Worm (Caenorhabditis elegans): ENCODE data around the gene ser-1.

ser-1 gene

ce11 chrX:16613266-16613665, 33.7 kb downstream of the ser-1 start, which contains the start of gene ain-1:
Gene ain-1 (plus strand): TSS chrX:16613451.
- TF ChIP-seq F16B12.6 (tag; optimal IDR thresholded peaks at IDR 0.05) = no peak
- TF ChIP-seq xbp-1 (tag; optimal IDR thresholded peaks at IDR 0.05) = no peak
- TF ChIP-seq nhr-85 (tag) = peak; percentile 69

DNA sequence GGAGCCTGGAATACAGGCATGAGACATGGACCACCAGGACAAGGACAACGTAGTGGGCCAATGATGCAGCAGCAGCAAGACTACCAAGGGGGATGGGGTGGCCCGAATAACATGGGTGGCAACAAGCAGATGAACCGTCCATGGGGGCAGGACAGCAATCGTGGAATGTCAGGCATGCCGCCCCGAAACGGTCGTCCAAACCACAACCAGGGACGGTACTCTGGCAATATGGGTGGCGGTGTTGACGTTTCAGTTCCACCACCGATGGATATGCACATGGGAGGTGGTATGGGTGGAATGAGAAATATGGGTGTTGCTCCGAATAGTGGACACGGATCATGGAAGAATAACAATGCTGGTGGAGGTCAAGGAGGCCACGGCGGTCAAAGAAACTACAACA, 34.5 kb downstream of the ser-1 start:
- no peak for TF ChIP-seq lsy-2 (tag; optimal IDR thresholded peaks at IDR 0.05)
- TF ChIP-seq tbx-2 (tag; optimal IDR thresholded peaks at IDR 0.05) = no peak
- no peak for TF ChIP-seq xbp-1 (tag; optimal IDR thresholded peaks at IDR 0.05)
- no peak for TF ChIP-seq nhr-85 (tag)
- TF ChIP-seq fkh-8 (tag; optimal IDR thresholded peaks at IDR 0.05) = no peak
- no peak for TF ChIP-seq hlh-4 (tag; optimal IDR thresholded peaks at IDR 0.05)
- TF ChIP-seq ces-1 (GFP tag; optimal IDR thresholded peaks at IDR 0.05) = no peak
- TF ChIP-seq pax-3 (tag; optimal IDR thresholded peaks at IDR 0.05) = no peak

DNA sequence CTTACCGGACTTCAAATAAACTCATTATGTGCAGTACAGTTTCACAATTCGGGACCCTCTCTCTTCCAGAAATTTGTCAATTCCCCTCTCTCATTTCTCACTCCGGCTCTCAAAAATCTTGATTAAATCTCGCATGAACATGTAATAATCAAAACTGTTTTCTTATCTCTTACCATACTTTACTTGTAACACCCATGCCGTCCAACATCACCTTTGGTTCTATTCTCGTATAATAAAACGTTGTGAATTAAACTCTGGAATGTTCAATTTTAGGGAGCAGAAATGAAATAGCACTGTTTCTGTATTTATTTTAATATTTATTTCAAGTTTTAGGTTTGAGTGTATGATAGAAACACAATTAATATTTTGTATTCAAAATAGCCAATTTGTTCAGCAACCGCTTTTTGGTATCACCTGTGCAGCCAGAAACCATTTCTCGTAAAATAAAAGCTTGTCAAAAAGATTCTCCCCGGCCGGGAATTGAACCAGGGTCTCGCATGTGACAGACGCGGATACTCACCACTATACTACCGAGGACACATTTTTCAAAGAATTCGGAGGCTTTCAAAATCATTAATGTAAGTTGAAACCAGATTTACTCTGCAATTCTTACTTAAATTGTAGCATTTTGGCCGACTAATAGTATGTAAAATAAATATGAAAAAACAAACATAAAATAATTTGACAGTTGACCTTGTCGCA, 38.0 kb downstream of the ser-1 start:
- TF ChIP-seq snu-23 (GFP tag; optimal IDR thresholded peaks at IDR 0.05) (peak; percentile 4), nhr-28 (tag; optimal IDR thresholded peaks at IDR 0.05) (no peak), dsc-1 (tag; optimal IDR thresholded peaks at IDR 0.05) (peak; percentile 18), nhr-90 (tag; optimal IDR thresholded peaks at IDR 0.05; ENCODE audit: poor library complexity) (peak; percentile 12), nhr-20 (tag; optimal IDR thresholded peaks at IDR 0.05) (peak; percentile 9), nhr-85 (tag) (no peak), sox-4 (tag; optimal IDR thresholded peaks at IDR 0.05) (no peak), efl-1 (optimal IDR thresholded peaks at IDR 0.05) (no peak), efl-1 (GFP tag; optimal IDR thresholded peaks at IDR 0.05 in 1 of 2) (peak in 1 of 2 experiments; percentile 63), lin-14 (GFP tag; optimal IDR thresholded peaks at IDR 0.05) (peak; percentile 2), nhr-71 (tag; optimal IDR thresholded peaks at IDR 0.05) (peak; percentile 28)

- no peak for TF ChIP-seq ceh-88 (GFP tag; IDR thresholded peaks at IDR 0.05)
- TF ChIP-seq nhr-85 (tag) = peak; percentile 61
- TF ChIP-seq sup-37 (GFP tag; optimal IDR thresholded peaks at IDR 0.05) = no peak
- no peak for TF ChIP-seq nhr-11 (tag; optimal IDR thresholded peaks at IDR 0.05)
- no peak for TF ChIP-seq unc-86 (tag; optimal IDR thresholded peaks at IDR 0.05)
- TF ChIP-seq sptf-1 (tag; optimal IDR thresholded peaks at IDR 0.05) = no peak
- TF ChIP-seq aha-1 (tag; optimal IDR thresholded peaks at IDR 0.05) = no peak
- no peak for TF ChIP-seq pqm-1 (tag; optimal IDR thresholded peaks at IDR 0.05)
Measured at ce11 chrX:16618129-16618525, 38.6 kb downstream of the ser-1 start.

- no peak for TF ChIP-seq dsc-1 (tag; optimal IDR thresholded peaks at IDR 0.05)
- TF ChIP-seq pqm-1 (tag; optimal IDR thresholded peaks at IDR 0.05) = no peak
- no peak for TF ChIP-seq xbp-1 (tag; optimal IDR thresholded peaks at IDR 0.05)
- TF ChIP-seq ets-5 (GFP tag; IDR thresholded peaks at IDR 0.05) = no peak
- TF ChIP-seq nhr-76 (tag; optimal IDR thresholded peaks at IDR 0.05) = no peak
- TF ChIP-seq snu-23 (GFP tag; optimal IDR thresholded peaks at IDR 0.05) = no peak
- no peak for TF ChIP-seq lin-13 (GFP tag; optimal IDR thresholded peaks at IDR 0.05)
- TF ChIP-seq nhr-28 (tag; optimal IDR thresholded peaks at IDR 0.05) = no peak
- no peak for TF ChIP-seq sup-37 (GFP tag; optimal IDR thresholded peaks at IDR 0.05)
Measured at ce11 chrX:16618727-16619126, 39.2 kb downstream of the ser-1 start.

DNA sequence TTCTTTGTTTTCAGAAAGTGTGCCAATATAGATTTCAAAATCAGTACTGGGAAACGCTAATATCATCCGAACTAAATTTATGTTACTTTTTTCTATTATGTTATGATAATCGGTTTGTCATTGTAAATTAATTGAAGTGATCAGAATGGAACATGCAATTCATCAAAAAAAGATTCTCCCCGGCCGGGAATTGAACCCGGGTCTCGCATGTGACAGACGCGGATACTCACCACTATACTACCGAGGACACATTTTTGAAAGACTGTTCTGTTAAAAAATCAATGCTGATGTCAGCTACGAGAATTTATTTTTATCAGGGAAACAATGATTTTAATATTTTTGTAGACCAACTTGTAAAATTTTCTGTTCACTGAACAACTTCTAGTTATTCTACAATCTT, 39.6 kb downstream of the ser-1 start:
- TF ChIP-seq C04F5.9 (tag; optimal IDR thresholded peaks at IDR 0.05) = no peak
- TF ChIP-seq nhr-90 (tag; optimal IDR thresholded peaks at IDR 0.05; ENCODE audit: poor library complexity) = peak; percentile 29
- TF ChIP-seq lin-35 (GFP tag; optimal IDR thresholded peaks at IDR 0.05) = peak in 1 of 2 experiments; percentile 36
- peak; percentile 22 for TF ChIP-seq nhr-19 (GFP tag; conservative IDR thresholded peaks at IDR 0.05)
- TF ChIP-seq lsy-2 (tag; optimal IDR thresholded peaks at IDR 0.05) = no peak
- TF ChIP-seq elt-3 (tag; optimal IDR thresholded peaks at IDR 0.05) = peak in 1 of 6 experiments; percentile 8
- no peak for TF ChIP-seq ceh-90 (tag; optimal IDR thresholded peaks at IDR 0.05)
- TF ChIP-seq snu-23 (GFP tag; optimal IDR thresholded peaks at IDR 0.05) = peak; percentile 26
- peak; percentile 20 for TF ChIP-seq nhr-20 (tag; optimal IDR thresholded peaks at IDR 0.05)
- TF ChIP-seq blmp-1 (tag; optimal IDR thresholded peaks at IDR 0.05) = no peak
- no peak for TF ChIP-seq lir-3 (tag; optimal IDR thresholded peaks at IDR 0.05; ENCODE audit: poor library complexity)
